Fruit fly (Drosophila melanogaster) whole organism, prepupa: ENCODE results near the gene CG1638.
A peak's percentile ranks its signal among the peaks of the same experiment; 100 is the strongest.

Experiments
- Blimp-1 ChIP-seq: fragments of 200-800 bp; sonication (Bioruptor generic); optimal IDR thresholded peaks from 3 replicates; lab custom pipeline; 2017; ENCODE audit warnings: missing biosample characterization, missing genetic modification characterization, mild to moderate bottlenecking, moderate library complexity, missing genetic modification reagents
- CG10631 ChIP-seq: fragments of 200-800 bp; sonication (Bioruptor generic); optimal IDR thresholded peaks from 2 replicates; lab custom pipeline; 2016; ENCODE audit warnings: missing biosample characterization, missing genetic modification characterization
- CG10669 ChIP-seq: fragments of 200-800 bp; sonication (Bioruptor generic); optimal IDR thresholded peaks from 3 replicates; lab custom pipeline; 2018; ENCODE audit warnings: missing biosample characterization, mild to moderate bottlenecking, missing genetic modification characterization, moderate library complexity
- CG11902 ChIP-seq: fragments of 200-800 bp; sonication (Bioruptor generic); optimal IDR thresholded peaks from 3 replicates; lab custom pipeline; 2016; ENCODE audit warnings: missing biosample characterization, missing genetic modification characterization
- CG1621 ChIP-seq: fragments of 200-800 bp; sonication (Bioruptor generic); optimal IDR thresholded peaks from 3 replicates; lab custom pipeline; 2018; ENCODE audit warnings: missing biosample characterization, mild to moderate bottlenecking, missing genetic modification characterization
- CG16779 ChIP-seq: fragments of 200-800 bp; sonication (Bioruptor generic); optimal IDR thresholded peaks from 3 replicates; lab custom pipeline; 2017; ENCODE audit warnings: missing biosample characterization, mild to moderate bottlenecking, missing genetic modification characterization
- CG32006 ChIP-seq: fragments of 200-800 bp; sonication (Bioruptor generic); optimal IDR thresholded peaks from 3 replicates; lab custom pipeline; 2017; ENCODE audit warnings: missing biosample characterization, mild to moderate bottlenecking, missing genetic modification characterization
- CG6276 ChIP-seq: fragments of 200-800 bp; sonication (Bioruptor generic); optimal IDR thresholded peaks from 2 replicates; lab custom pipeline; 2017; ENCODE audit warnings: missing biosample characterization, mild to moderate bottlenecking, missing genetic modification characterization
- CG8319 ChIP-seq: fragments of 200-800 bp; sonication (Bioruptor generic); optimal IDR thresholded peaks from 3 replicates; lab custom pipeline; 2016; ENCODE audit warnings: missing biosample characterization, missing genetic modification characterization
- CG8632 ChIP-seq: fragments of 200-800 bp; sonication (Bioruptor generic); optimal IDR thresholded peaks from 3 replicates; lab custom pipeline; 2016; ENCODE audit warnings: missing biosample characterization, missing genetic modification characterization
- Ets96B ChIP-seq: fragments of 200-800 bp; optimal IDR thresholded peaks from 2 replicates; lab custom pipeline; 2019; ENCODE audit warnings: missing biosample characterization, mild to moderate bottlenecking, missing genetic modification characterization, moderate library complexity
- Gug ChIP-seq: fragments of 200-800 bp; sonication (Bioruptor generic); IDR thresholded peaks from 2 replicates; pipeline ENCODE4 v1.3.6; 2022; ENCODE audit warnings: missing biosample characterization, missing genetic modification characterization
- Met ChIP-seq: fragments of 200-800 bp; sonication (Bioruptor generic); optimal IDR thresholded peaks from 3 replicates; lab custom pipeline; 2016; ENCODE audit warnings: missing biosample characterization, missing genetic modification characterization
- Smox ChIP-seq: fragments of 200-800 bp; sonication (Bioruptor generic); optimal IDR thresholded peaks from 3 replicates; lab custom pipeline; 2016; ENCODE audit warnings: missing biosample characterization, missing genetic modification characterization
- Sox14 ChIP-seq: fragments of 200-800 bp; sonication (Bioruptor generic); optimal IDR thresholded peaks from 3 replicates; lab custom pipeline; 2016; ENCODE audit warnings: missing biosample characterization, missing genetic modification characterization
- acj6 ChIP-seq: fragments of 200-800 bp; sonication (Bioruptor generic); optimal IDR thresholded peaks from 3 replicates; lab custom pipeline; 2016; ENCODE audit warnings: missing biosample characterization, missing genetic modification characterization
- cyc ChIP-seq: fragments of 200-800 bp; sonication (Bioruptor generic); optimal IDR thresholded peaks from 3 replicates; lab custom pipeline; 2016; ENCODE audit warnings: missing biosample characterization, missing genetic modification characterization
- dac ChIP-seq: fragments of 200-800 bp; sonication (Bioruptor generic); optimal IDR thresholded peaks from 2 replicates; lab custom pipeline; 2017; ENCODE audit warnings: missing biosample characterization, mild to moderate bottlenecking, missing genetic modification characterization
- esn ChIP-seq: fragments of 200-800 bp; sonication (Bioruptor generic); optimal IDR thresholded peaks from 2 replicates; lab custom pipeline; 2016; ENCODE audit warnings: missing biosample characterization, mild to moderate bottlenecking, missing genetic modification characterization, moderate library complexity
- fkh ChIP-seq: fragments of 200-800 bp; sonication (Bioruptor generic); optimal IDR thresholded peaks from 3 replicates; lab custom pipeline; 2017; ENCODE audit warnings: missing biosample characterization, mild to moderate bottlenecking, missing genetic modification characterization, moderate library complexity
- ss ChIP-seq, 2 experiments: fragments of 200-800 bp; sonication (Bioruptor generic); optimal IDR thresholded peaks; 2 replicates in 1 of 2; 3 replicates in 1 of 2; lab custom pipeline; 2017 to 2018; ENCODE audit warnings: mild to moderate bottlenecking in 2 of 2, missing biosample characterization in 2 of 2, missing genetic modification characterization in 2 of 2, moderate library complexity in 1 of 2
- svp ChIP-seq: fragments of 200-800 bp; sonication (Bioruptor generic); peaks from one replicate; lab custom pipeline; 2016; ENCODE audit warnings: missing biosample characterization, missing genetic modification characterization
- topi ChIP-seq: fragments of 200-800 bp; sonication (Bioruptor generic); optimal IDR thresholded peaks from 3 replicates; lab custom pipeline; 2016; ENCODE audit warnings: missing biosample characterization, missing genetic modification characterization
- vri ChIP-seq: fragments of 200-800 bp; sonication (Bioruptor generic); optimal IDR thresholded peaks from 3 replicates; lab custom pipeline; 2016; ENCODE audit warnings: missing biosample characterization, mild to moderate bottlenecking, missing genetic modification characterization

The CG1638 gene

dm6 chr3R:31599538-31600313 lies 9.3 kb downstream of the CG1638 start:
- TF ChIP-seq vri (GFP tag; lab: Kevin White, UChicago) = peak; percentile 94
- TF ChIP-seq svp = peak; percentile 81
- TF ChIP-seq fkh = peak; percentile 16
- no peak for TF ChIP-seq CG6276 (GFP tag; lab: Kevin White, UChicago)
- no peak for TF ChIP-seq CG1621 (tag; lab: Kevin White, UChicago)

DNA sequence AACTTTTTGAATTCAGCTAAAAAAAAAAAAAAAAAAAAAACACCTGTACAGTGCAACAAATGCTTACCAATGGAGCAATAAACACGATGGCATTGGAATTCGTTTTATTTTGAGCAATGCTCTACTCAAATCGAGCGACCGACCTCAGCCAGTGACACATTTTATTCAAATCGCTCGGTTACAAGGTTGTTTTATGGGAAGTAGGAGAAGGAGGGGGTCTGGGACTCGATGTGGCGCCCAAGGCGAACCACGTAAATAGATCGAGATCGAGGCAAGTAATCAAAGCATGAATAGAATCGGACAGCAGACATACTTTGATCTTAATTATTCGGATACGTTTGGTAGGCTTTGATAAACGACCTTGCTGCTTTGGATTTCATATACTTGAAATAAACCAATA lies 12.9 kb downstream of the CG1638 start:
- TF ChIP-seq Met (GFP tag; lab: Kevin White, UChicago) = no peak
- no peak for TF ChIP-seq cyc (GFP tag; lab: Kevin White, UChicago)
- no peak for TF ChIP-seq svp
- TF ChIP-seq Gug (GFP tag; lab: Robert Waterston, UW) = no peak
- no peak for TF ChIP-seq CG10669 (GFP tag; lab: Kevin White, UChicago)
- no peak for TF ChIP-seq CG10631
- no peak for TF ChIP-seq Smox
- TF ChIP-seq CG11902 (GFP tag; lab: Kevin White, UChicago) = no peak
- TF ChIP-seq CG6276 (GFP tag; lab: Kevin White, UChicago) = no peak
- TF ChIP-seq CG32006 (GFP tag; lab: Kevin White, UChicago) = no peak
- no peak for TF ChIP-seq dac
- no peak for TF ChIP-seq CG16779 (tag; lab: Kevin White, UChicago)
- no peak for TF ChIP-seq CG1621 (tag; lab: Kevin White, UChicago)
- no peak for TF ChIP-seq acj6 (GFP tag; lab: Kevin White, UChicago)
- TF ChIP-seq Sox14 (GFP tag; lab: Kevin White, UChicago) = no peak
- no peak for TF ChIP-seq topi (GFP tag; lab: Kevin White, UChicago)

- peak; percentile 88 for TF ChIP-seq fkh
- no peak for TF ChIP-seq CG8319 (GFP tag; lab: Kevin White, UChicago)
Observed at dm6 chr3R:31603655-31604054, 13.3 kb downstream of the CG1638 start.

dm6 chr3R:31604409-31605116 lies 14.2 kb downstream of the CG1638 start:
- TF ChIP-seq ss (GFP tag; optimal IDR thresholded peaks at IDR 0.05; lab: Kevin White, UChicago) (no peak), svp (peak; percentile 87)

DNA sequence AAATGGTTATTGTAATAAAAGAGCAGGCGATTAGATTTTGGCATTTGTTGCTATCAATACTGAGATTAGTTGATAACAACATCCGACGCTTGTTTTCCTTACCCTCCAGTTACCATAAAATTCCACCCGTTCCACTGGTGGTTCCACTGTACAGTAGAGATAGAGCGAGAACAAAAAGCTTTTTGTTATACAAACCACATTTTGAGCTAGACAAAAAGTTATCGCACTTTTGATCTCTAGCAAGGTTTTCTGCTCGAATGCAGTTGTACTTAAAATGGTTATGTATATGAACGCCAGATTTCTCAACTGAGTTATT lies 14.7 kb downstream of the CG1638 start:
- TF ChIP-seq acj6 (GFP tag; lab: Kevin White, UChicago) (no peak), svp (peak; percentile 81), Ets96B (tag; lab: Kevin White, UChicago) (no peak), esn (no peak)

DNA sequence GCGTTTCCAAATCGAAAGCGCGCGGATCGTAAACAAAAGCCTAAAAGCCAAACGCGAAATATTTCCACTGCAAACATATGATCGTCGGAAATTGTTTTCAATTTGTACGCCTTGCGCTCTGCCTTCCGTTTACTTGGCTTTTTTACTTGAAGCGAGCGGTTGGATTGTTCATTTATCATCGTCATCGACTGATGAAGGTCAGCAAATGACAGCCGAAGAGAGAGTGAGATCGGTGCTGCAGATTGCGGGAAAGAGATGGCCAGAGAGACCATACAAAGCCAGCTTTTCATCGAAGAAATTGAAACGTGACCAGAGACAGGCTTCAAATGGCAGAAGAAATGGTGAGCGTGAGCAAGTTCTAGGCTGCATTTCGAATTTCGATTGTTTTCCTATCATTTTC lies 15.4 kb downstream of the CG1638 start:
- no peak for TF ChIP-seq fkh
- peak; percentile 18 for TF ChIP-seq Blimp-1 (GFP tag; lab: Kevin White, UChicago)
- no peak for TF ChIP-seq Smox
- peak; percentile 83 for TF ChIP-seq svp

dm6 chr3R:31606242-31607143 lies 16.1 kb downstream of the CG1638 start:
- TF ChIP-seq svp (peak; percentile 57), CG8632 (GFP tag; lab: Kevin White, UChicago) (no peak)
